Worm (Caenorhabditis elegans) whole organism, mixed stage, embryonic: ENCODE measurements around the gene glct-6.
A peak's percentile ranks its signal among the peaks of the same experiment; 100 is the strongest.

Experiments
- M03D4.4 ChIP-seq: sonication (generic microtip); optimal IDR thresholded peaks from 2 replicates; lab custom pipeline; 2017; ENCODE audit warnings: mild to moderate bottlenecking, missing genetic modification characterization, missing compliant biosample characterization
- blmp-1 ChIP-seq: fragments of 150-350 bp; optimal IDR thresholded peaks from 2 replicates; lab custom pipeline; 2014; ENCODE audit warnings: missing biosample characterization, missing genetic modification characterization
- ces-1 ChIP-seq: fragments of 150-350 bp; optimal IDR thresholded peaks from 2 replicates; lab custom pipeline; 2014; ENCODE audit warnings: missing biosample characterization, missing genetic modification reagents, missing genetic modification characterization
- elt-1 ChIP-seq: sonication (generic microtip); optimal IDR thresholded peaks from 2 replicates; lab custom pipeline; 2017; ENCODE audit warnings: missing genetic modification characterization, mild to moderate bottlenecking, missing compliant biosample characterization, antibody characterized with exemption, moderate library complexity, borderline replicate concordance; ENCODE audit not compliant: insufficient read depth
- lin-32 ChIP-seq: fragments of 200-800 bp; sonication (Bioruptor generic); optimal IDR thresholded peaks from 2 replicates; lab custom pipeline; 2018; ENCODE audit warnings: mild to moderate bottlenecking, missing genetic modification characterization, missing compliant biosample characterization
- mab-5 ChIP-seq: fragments of 150-350 bp; optimal IDR thresholded peaks from 2 replicates; lab custom pipeline; 2014; ENCODE audit warnings: missing biosample characterization, missing genetic modification characterization
- nhr-12 ChIP-seq: fragments of 150-350 bp; optimal IDR thresholded peaks from 2 replicates; lab custom pipeline; 2014; ENCODE audit warnings: missing biosample characterization, missing genetic modification characterization
- nhr-237 ChIP-seq: fragments of 150-350 bp; optimal IDR thresholded peaks from 2 replicates; lab custom pipeline; 2014; ENCODE audit warnings: missing biosample characterization, missing genetic modification characterization
- nhr-28 ChIP-seq: fragments of 150-350 bp; optimal IDR thresholded peaks from 2 replicates; lab custom pipeline; 2014; ENCODE audit warnings: missing biosample characterization, missing genetic modification characterization
- nhr-76 ChIP-seq: sonication (generic microtip); optimal IDR thresholded peaks from 2 replicates; lab custom pipeline; 2017; ENCODE audit warnings: missing biosample characterization, missing genetic modification characterization
- pha-4 ChIP-seq: fragments of 150-350 bp; optimal IDR thresholded peaks from 2 replicates; lab custom pipeline; 2018; ENCODE audit warnings: missing biosample characterization, missing genetic modification reagents, missing genetic modification characterization
- unc-62 ChIP-seq: fragments of 150-350 bp; optimal IDR thresholded peaks from 2 replicates; lab custom pipeline; 2014; ENCODE audit warnings: missing biosample characterization, missing genetic modification reagents, missing genetic modification characterization

- TF ChIP-seq ces-1 (GFP tag; lab: Kevin White, UChicago) (peak; percentile 2), mab-5 (no peak), unc-62 (GFP tag; lab: Kevin White, UChicago) (no peak), blmp-1 (tag; lab: Kevin White, UChicago) (no peak), nhr-12 (no peak), nhr-76 (tag; lab: Kevin White, UChicago) (no peak), pha-4 (tag; lab: Kevin White, UChicago) (no peak), elt-1 (no peak), nhr-28 (no peak), M03D4.4 (no peak), nhr-237 (tag; lab: Kevin White, UChicago) (no peak), lin-32 (GFP tag; lab: Kevin White, UChicago) (no peak)
These were observed 36.1 kb downstream of the glct-6 start for ce11 chrIV:3820133-3820532.
